Fruit fly (Drosophila melanogaster): Measurements from ENCODE around the gene Eato.

The Eato gene

dm6 chr2L:13783264-13784154 lies at the start of gene Eato:
Gene Eato, plus strand, starts transcription at chr2L:13784084.
- TF ChIP-seq CG9705 (GFP tag; optimal IDR thresholded peaks at IDR 0.05): no peak
- no peak for TF ChIP-seq sv (GFP tag; optimal IDR thresholded peaks at IDR 0.05)
- no peak for TF ChIP-seq tai (GFP tag; optimal IDR thresholded peaks at IDR 0.05)
- peak; percentile 20 for TF ChIP-seq Hnf4 (GFP tag; optimal IDR thresholded peaks at IDR 0.05)
- no peak for TF ChIP-seq fru (GFP tag; optimal IDR thresholded peaks at IDR 0.05)
- no peak for TF ChIP-seq Dif (GFP tag; optimal IDR thresholded peaks at IDR 0.05; ENCODE audit: partially characterized antibody)
- no peak for TF ChIP-seq dmrt93B (GFP tag; optimal IDR thresholded peaks at IDR 0.05)
- no peak for TF ChIP-seq N (GFP tag; optimal IDR thresholded peaks at IDR 0.05)
- no peak for TF ChIP-seq Sp1 (GFP tag; optimal IDR thresholded peaks at IDR 0.05)
- peak; percentile 9 for TF ChIP-seq br (GFP tag; optimal IDR thresholded peaks at IDR 0.05)
- no peak for TF ChIP-seq woc (GFP tag; optimal IDR thresholded peaks at IDR 0.05)
- peak; percentile 41 for TF ChIP-seq jim (GFP tag; optimal IDR thresholded peaks at IDR 0.05)
- TF ChIP-seq CG32264 (GFP tag; optimal IDR thresholded peaks at IDR 0.05): no peak
- no peak for TF ChIP-seq usp (GFP tag; optimal IDR thresholded peaks at IDR 0.05)
- TF ChIP-seq h (GFP tag; optimal IDR thresholded peaks at IDR 0.05): no peak
- TF ChIP-seq Vsx2 (GFP tag; optimal IDR thresholded peaks at IDR 0.05; ENCODE audit: partially characterized antibody): no peak
- TF ChIP-seq Abd-B (GFP tag; optimal IDR thresholded peaks at IDR 0.05): no peak
- no peak for TF ChIP-seq Rel (GFP tag; optimal IDR thresholded peaks at IDR 0.05)
- TF ChIP-seq Rel (tag; optimal IDR thresholded peaks at IDR 0.05): peak; percentile 15
- TF ChIP-seq Mio (GFP tag; optimal IDR thresholded peaks at IDR 0.05): no peak
- no peak for TF ChIP-seq Dfd (GFP tag; optimal IDR thresholded peaks at IDR 0.05)
- TF ChIP-seq Jra (GFP tag; optimal IDR thresholded peaks at IDR 0.05): no peak
- no peak for TF ChIP-seq brk (GFP tag; optimal IDR thresholded peaks at IDR 0.05)
- peak; percentile 25 for TF ChIP-seq psq (GFP tag; optimal IDR thresholded peaks at IDR 0.05)
- no peak for TF ChIP-seq sage (GFP tag; optimal IDR thresholded peaks at IDR 0.05)
- TF ChIP-seq CrebA (GFP tag; optimal IDR thresholded peaks at IDR 0.05; ENCODE audit: borderline replicate concordance): no peak
- peak; percentile 17 for TF ChIP-seq OdsH (GFP tag; optimal IDR thresholded peaks at IDR 0.05)
- TF ChIP-seq dl (GFP tag; optimal IDR thresholded peaks at IDR 0.05; ENCODE audit: insufficient read depth in 1 of 2, partially characterized antibody in 2 of 2): no peak
- peak in 1 of 2 experiments; percentile 53 for TF ChIP-seq foxo (GFP tag; optimal IDR thresholded peaks at IDR 0.05)
- TF ChIP-seq dsf (GFP tag; optimal IDR thresholded peaks at IDR 0.05; ENCODE audit: borderline replicate concordance): no peak
- peak; percentile 22 for TF ChIP-seq ey (GFP tag; optimal IDR thresholded peaks at IDR 0.05)
- no peak for TF ChIP-seq GATAd (GFP tag; optimal IDR thresholded peaks at IDR 0.05)
- TF ChIP-seq lola (GFP tag; optimal IDR thresholded peaks at IDR 0.05): no peak
- peak; percentile 16 for TF ChIP-seq HLH106 (tag; optimal IDR thresholded peaks at IDR 0.05)
- peak; percentile 45 for TF ChIP-seq rgr (GFP tag; optimal IDR thresholded peaks at IDR 0.05)
- peak; percentile 19 for TF ChIP-seq Myc (optimal IDR thresholded peaks at IDR 0.05)
- TF ChIP-seq pan (optimal IDR thresholded peaks at IDR 0.05): no peak
- no peak for TF ChIP-seq Hr78 (GFP tag; optimal IDR thresholded peaks at IDR 0.05)
- TF ChIP-seq Hr83 (GFP tag; optimal IDR thresholded peaks at IDR 0.05; ENCODE audit: poor library complexity, severe bottlenecking): peak; percentile 3

DNA sequence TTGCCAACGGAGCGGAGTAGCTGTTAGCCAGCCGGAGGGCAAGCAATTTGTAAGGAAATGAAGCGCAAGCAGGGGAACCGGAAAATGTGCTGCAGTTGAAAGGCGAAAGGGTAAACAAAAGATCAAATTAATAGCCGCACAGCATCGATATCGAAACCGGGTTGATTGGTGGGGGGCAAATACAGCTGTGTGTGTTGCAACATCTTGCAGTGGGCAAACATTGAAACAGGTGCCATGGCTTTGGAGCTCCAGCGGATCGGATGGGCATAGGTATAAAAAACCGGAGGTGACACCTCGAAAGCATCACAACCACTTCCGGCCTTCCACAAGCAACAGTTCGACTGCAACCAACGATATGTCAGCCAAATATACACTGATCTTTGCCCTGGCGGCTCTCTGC lies 48.0 kb upstream of the Eato start, which contains the start of gene nur:
Gene nur (plus strand): TSS at position 301 of the 400 bp plus-strand sequence.
- TF ChIP-seq Dif (GFP tag; optimal IDR thresholded peaks at IDR 0.05; ENCODE audit: partially characterized antibody) (no peak), dl (GFP tag; optimal IDR thresholded peaks at IDR 0.05; ENCODE audit: insufficient read depth in 1 of 2, partially characterized antibody in 2 of 2) (no peak), dmrt93B (GFP tag; optimal IDR thresholded peaks at IDR 0.05) (no peak), Dfd (GFP tag; optimal IDR thresholded peaks at IDR 0.05) (no peak), brk (GFP tag; optimal IDR thresholded peaks at IDR 0.05) (no peak), Hr78 (GFP tag; optimal IDR thresholded peaks at IDR 0.05) (no peak), woc (GFP tag; optimal IDR thresholded peaks at IDR 0.05) (no peak), OdsH (GFP tag; optimal IDR thresholded peaks at IDR 0.05) (no peak), N (GFP tag; optimal IDR thresholded peaks at IDR 0.05) (no peak), dsf (GFP tag; optimal IDR thresholded peaks at IDR 0.05; ENCODE audit: borderline replicate concordance) (no peak), psq (GFP tag; optimal IDR thresholded peaks at IDR 0.05) (no peak), rgr (GFP tag; optimal IDR thresholded peaks at IDR 0.05) (no peak), pan (optimal IDR thresholded peaks at IDR 0.05) (no peak), fru (GFP tag; optimal IDR thresholded peaks at IDR 0.05) (no peak), CG9705 (GFP tag; optimal IDR thresholded peaks at IDR 0.05) (no peak), tai (GFP tag; optimal IDR thresholded peaks at IDR 0.05) (no peak), h (GFP tag; optimal IDR thresholded peaks at IDR 0.05) (no peak), HLH106 (tag; optimal IDR thresholded peaks at IDR 0.05) (no peak), Hnf4 (GFP tag; optimal IDR thresholded peaks at IDR 0.05) (no peak), Rel (GFP tag; optimal IDR thresholded peaks at IDR 0.05) (no peak), Rel (tag; optimal IDR thresholded peaks at IDR 0.05) (no peak)
